Worm (Caenorhabditis elegans): ENCODE results near the gene R05A10.2.

R05A10.2 gene

DNA sequence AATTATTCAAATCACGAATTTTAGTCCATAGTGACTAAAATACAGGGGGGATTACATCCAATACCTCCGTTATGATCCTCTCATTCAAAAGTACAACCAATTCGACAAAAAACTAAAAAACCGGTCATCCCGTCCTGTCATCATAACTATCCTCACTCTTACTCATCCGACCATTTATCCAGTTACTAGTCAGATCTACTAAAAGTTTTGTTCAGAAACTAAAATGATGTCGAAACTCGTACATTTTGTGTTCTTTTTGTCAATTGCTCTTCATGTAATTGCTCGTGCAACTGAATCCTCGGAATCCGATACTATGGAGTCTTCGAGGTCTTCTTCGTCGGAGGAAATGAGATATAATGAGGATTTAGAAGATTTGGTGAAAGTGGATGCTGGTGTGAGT, at the start of gene R05A10.2:
TSS of gene R05A10.2 (plus strand) at position 214 of the 400 bp plus-strand sequence.
- TF ChIP-seq nhr-41 (GFP tag; IDR thresholded peaks at IDR 0.05), result no peak
- TF ChIP-seq zfp-2 (tag; optimal IDR thresholded peaks at IDR 0.05), result no peak
- TF ChIP-seq madf-9 (GFP tag; conservative IDR thresholded peaks at IDR 0.05), result no peak
- TF ChIP-seq Y105C5A.15 (GFP tag; IDR thresholded peaks at IDR 0.05), result no peak
- TF ChIP-seq unc-62 (GFP tag; optimal IDR thresholded peaks at IDR 0.05 in 1 of 2), result peak in 1 of 2 experiments; percentile 61
- no peak for TF ChIP-seq unc-62 (tag; optimal IDR thresholded peaks at IDR 0.05)
- no peak for TF ChIP-seq ctbp-1 (GFP tag; IDR thresholded peaks at IDR 0.05)
- no peak for TF ChIP-seq F26F4.8 (GFP tag; conservative IDR thresholded peaks at IDR 0.05)
- TF ChIP-seq aha-1 (tag), result peak; percentile 61
- no peak for TF ChIP-seq mep-1 (tag; optimal IDR thresholded peaks at IDR 0.05)
- no peak for TF ChIP-seq ceh-82 (tag; optimal IDR thresholded peaks at IDR 0.05)
- TF ChIP-seq arid-1 (GFP tag; conservative IDR thresholded peaks at IDR 0.05), result no peak
- no peak for TF ChIP-seq aly-2 (tag; optimal IDR thresholded peaks at IDR 0.05)

DNA sequence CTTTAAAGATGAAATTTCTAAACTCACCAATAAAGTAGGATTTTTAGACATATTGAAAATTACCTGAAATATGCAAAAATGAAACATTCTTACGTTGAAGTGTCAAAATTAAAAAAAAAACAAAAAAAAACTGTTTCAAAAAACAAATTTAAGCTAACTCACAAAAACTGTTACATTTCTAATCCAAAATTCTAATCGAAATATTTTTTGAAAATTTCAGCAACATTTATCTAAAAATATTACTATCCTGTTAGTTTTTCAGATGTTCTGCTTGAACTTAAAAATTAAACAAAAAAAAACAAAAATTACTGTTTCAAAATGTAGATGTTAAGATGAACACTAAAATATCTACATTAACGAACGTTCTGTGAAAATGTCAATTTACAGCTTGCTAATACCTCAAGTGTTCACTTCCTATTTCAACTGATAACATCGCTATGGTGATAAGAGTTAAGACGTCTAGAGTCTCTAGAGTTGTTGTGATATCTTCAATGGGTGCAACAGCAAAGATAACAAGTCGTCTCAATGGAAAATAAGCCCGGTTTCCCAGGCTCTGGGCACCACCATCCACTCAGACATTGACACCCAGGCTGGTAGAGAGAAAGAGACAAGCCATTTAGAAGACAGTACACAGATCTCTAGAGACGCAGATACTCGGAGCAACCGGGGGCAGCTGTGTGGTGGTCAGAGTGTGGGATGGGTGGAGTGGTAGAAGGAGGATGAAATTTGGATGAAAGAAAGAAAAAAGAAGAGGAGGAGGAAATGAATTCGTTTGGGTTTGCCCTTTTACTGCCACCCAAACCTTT, 49.1 kb upstream of the R05A10.2 start, which contains the start of gene H12I19.115:
TSS of gene H12I19.115 (minus strand) at position 51 of the 806 bp plus-strand sequence.
- TF ChIP-seq fos-1 (tag; optimal IDR thresholded peaks at IDR 0.05), result no peak
- TF ChIP-seq ztf-7 (tag; optimal IDR thresholded peaks at IDR 0.05), result no peak
- no peak for TF ChIP-seq gei-8 (GFP tag; optimal IDR thresholded peaks at IDR 0.05)
- no peak for TF ChIP-seq mxl-3 (GFP tag; optimal IDR thresholded peaks at IDR 0.05)
- no peak for TF ChIP-seq dmd-9 (GFP tag; IDR thresholded peaks at IDR 0.05)
- no peak for TF ChIP-seq daf-16 (GFP tag; optimal IDR thresholded peaks at IDR 0.05)
- peak; percentile 53 for TF ChIP-seq daf-16 (tag; optimal IDR thresholded peaks at IDR 0.05)
- TF ChIP-seq pqm-1 (tag; optimal IDR thresholded peaks at IDR 0.05), result peak; percentile 60
- TF ChIP-seq ctbp-1 (GFP tag; IDR thresholded peaks at IDR 0.05), result no peak
- TF ChIP-seq jun-1 (tag; optimal IDR thresholded peaks at IDR 0.05), result no peak
- no peak for TF ChIP-seq daf-19 (GFP tag; conservative IDR thresholded peaks at IDR 0.05)

DNA sequence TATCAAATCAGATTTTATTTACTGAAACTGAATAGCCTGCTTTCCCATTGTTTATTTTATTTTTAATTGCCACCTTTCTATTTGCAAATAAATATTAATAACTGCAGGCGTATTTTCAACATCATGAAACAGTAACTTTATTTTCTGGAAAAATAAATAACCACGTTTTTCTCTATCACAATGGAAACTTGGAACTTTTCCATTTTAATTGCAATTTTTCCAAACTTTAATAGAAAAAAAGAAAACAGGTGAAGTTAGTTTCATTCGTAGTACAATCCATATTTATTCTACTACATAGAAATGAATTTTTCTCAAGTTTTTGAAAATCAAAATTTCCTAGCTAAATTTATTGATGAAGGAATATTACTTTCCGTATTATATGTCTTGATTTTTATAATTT, 48.0 kb upstream of the R05A10.2 start, which contains the start of gene srz-42:
TSS of gene srz-42 (plus strand) at position 301 of the 400 bp plus-strand sequence.
- TF ChIP-seq F49E8.2 (tag; optimal IDR thresholded peaks at IDR 0.05; ENCODE audit: borderline replicate concordance) (no peak), ceh-44 (GFP tag; IDR thresholded peaks at IDR 0.05) (no peak)

DNA sequence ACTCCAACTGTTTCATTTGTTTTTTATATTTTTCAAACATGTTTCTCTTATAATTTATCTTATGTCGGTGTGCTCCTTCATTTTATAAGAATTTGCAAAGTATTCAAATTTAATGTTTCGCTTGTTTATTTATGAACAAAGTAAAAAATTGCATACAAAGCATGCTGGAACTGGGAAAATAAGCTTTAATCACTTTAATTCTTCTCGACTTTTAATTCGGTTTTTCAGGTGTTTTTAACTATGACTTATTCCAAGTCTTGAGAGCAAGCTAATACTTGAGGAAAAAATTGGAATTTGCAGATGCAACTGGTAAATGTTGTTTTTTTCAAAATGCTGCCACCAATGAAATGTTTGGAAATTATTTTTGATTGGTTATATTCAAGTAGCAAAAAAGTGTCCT, 45.3 kb upstream of the R05A10.2 start, which contains the start of gene srz-59:
TSS of gene srz-59 (plus strand) at position 301 of the 400 bp plus-strand sequence.
- no peak for TF ChIP-seq lin-15B (tag; optimal IDR thresholded peaks at IDR 0.05)

DNA sequence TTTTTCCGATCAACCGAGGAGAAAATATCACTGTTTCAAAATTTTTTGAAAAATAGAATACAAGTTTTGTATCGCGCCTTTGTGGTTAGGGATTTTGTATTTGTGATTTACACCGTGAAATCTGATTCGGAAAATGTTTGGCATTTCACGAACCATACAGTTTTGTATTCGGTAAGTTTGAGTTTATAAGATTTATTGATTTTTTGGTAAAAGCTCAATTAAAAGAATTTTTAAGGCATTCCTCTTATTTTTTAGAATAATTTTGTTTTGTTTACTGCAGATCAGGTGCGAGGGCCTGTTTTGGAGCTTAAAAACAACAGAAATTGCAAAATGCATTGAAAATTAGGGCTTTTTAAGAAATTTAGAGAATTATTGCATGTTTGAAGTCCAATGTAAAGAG, 43.7 kb upstream of the R05A10.2 start:
- TF ChIP-seq tag-97 (GFP tag; IDR thresholded peaks at IDR 0.05), result no peak
- TF ChIP-seq aha-1 (tag), result peak; percentile 92

DNA sequence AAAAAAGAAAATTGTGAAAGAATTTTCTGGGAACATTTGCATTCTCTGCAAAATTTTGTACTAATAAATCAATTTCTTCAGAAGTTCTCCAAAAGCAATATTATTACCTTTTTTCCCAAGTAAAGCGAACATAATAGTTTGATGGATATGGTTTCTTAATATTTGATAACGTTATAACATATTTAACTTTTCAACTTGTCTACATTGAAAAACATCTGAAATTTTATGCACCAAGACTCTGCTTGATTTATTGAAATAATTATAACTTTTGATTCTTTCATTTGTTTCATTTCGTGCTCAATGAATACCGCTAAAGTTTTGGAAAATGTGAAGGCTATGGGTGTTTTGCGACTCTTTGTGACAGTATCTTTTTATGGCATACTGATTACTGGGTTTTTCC, 40.0 kb upstream of the R05A10.2 start, which contains the start of gene srz-31:
TSS of gene srz-31 (plus strand) at position 301 of the 400 bp plus-strand sequence.
- no peak for TF ChIP-seq tra-1 (GFP tag; IDR thresholded peaks at IDR 0.05)
- no peak for TF ChIP-seq set-16 (GFP tag; IDR thresholded peaks at IDR 0.05)
- no peak for TF ChIP-seq pha-4 (GFP tag; IDR thresholded peaks at IDR 0.05)
- TF ChIP-seq pha-4 (tag; optimal IDR thresholded peaks at IDR 0.05), result no peak
- no peak for TF ChIP-seq madf-9 (GFP tag; conservative IDR thresholded peaks at IDR 0.05)
- TF ChIP-seq saeg-2 (GFP tag; IDR thresholded peaks at IDR 0.05), result no peak
- TF ChIP-seq pqm-1 (tag; optimal IDR thresholded peaks at IDR 0.05), result no peak
- no peak for TF ChIP-seq unc-39 (tag; optimal IDR thresholded peaks at IDR 0.05)
- TF ChIP-seq ctbp-1 (GFP tag; IDR thresholded peaks at IDR 0.05), result no peak
- TF ChIP-seq unc-130 (GFP tag; optimal IDR thresholded peaks at IDR 0.05), result no peak
- no peak for TF ChIP-seq lin-13 (GFP tag; optimal IDR thresholded peaks at IDR 0.05)
- TF ChIP-seq aly-2 (tag; optimal IDR thresholded peaks at IDR 0.05), result no peak
- TF ChIP-seq F37D6.2 (tag; optimal IDR thresholded peaks at IDR 0.05), result no peak
- TF ChIP-seq hlh-11 (tag; optimal IDR thresholded peaks at IDR 0.05), result no peak
- no peak for TF ChIP-seq daf-8 (GFP tag; IDR thresholded peaks at IDR 0.05)
- TF ChIP-seq nhr-10 (tag; optimal IDR thresholded peaks at IDR 0.05), result no peak
- TF ChIP-seq lsy-2 (tag; optimal IDR thresholded peaks at IDR 0.05), result no peak
- no peak for TF ChIP-seq duxl-1 (tag; optimal IDR thresholded peaks at IDR 0.05; ENCODE audit: poor library complexity)
- no peak for TF ChIP-seq zip-2 (tag; optimal IDR thresholded peaks at IDR 0.05)
- TF ChIP-seq ztf-7 (tag; optimal IDR thresholded peaks at IDR 0.05), result no peak
- no peak for TF ChIP-seq daf-12 (tag; optimal IDR thresholded peaks at IDR 0.05)

Data from whole organism, L4 larva.